Fruit fly (Drosophila melanogaster) whole organism, embryonic: ENCODE measurements around the gene Irk1.

ENCODE experiments used
- CG10462 ChIP-seq: fragments of 200-800 bp; sonication (Bioruptor generic); optimal IDR thresholded peaks from 2 replicates; lab custom pipeline; 2016; ENCODE audit warnings: missing biosample characterization, missing genetic modification characterization
- CG10979 ChIP-seq: fragments of 200-800 bp; sonication (Bioruptor generic); optimal IDR thresholded peaks from 2 replicates; lab custom pipeline; 2018; ENCODE audit warnings: missing biosample characterization, mild to moderate bottlenecking, missing genetic modification characterization, moderate library complexity
- CG11696 ChIP-seq: fragments of 200-800 bp; sonication (Bioruptor generic); IDR thresholded peaks from 2 replicates; pipeline ENCODE4 v1.3.6; 2022; ENCODE audit warnings: missing biosample characterization, missing genetic modification characterization
- CG15011 ChIP-seq: fragments of 200-800 bp; sonication (Bioruptor generic); optimal IDR thresholded peaks from 3 replicates; lab custom pipeline; 2018; ENCODE audit warnings: missing biosample characterization, mild to moderate bottlenecking, missing genetic modification characterization
- CG17361 ChIP-seq: fragments of 200-800 bp; sonication (Bioruptor generic); IDR thresholded peaks from 3 replicates; pipeline ENCODE4 v1.3.6; 2022; ENCODE audit warnings: missing biosample characterization, missing genetic modification characterization
- CG18011 ChIP-seq: fragments of 200-800 bp; sonication (Bioruptor generic); optimal IDR thresholded peaks from 2 replicates; lab custom pipeline; 2017; ENCODE audit warnings: missing biosample characterization, missing genetic modification characterization, mild to moderate bottlenecking, moderate library complexity, missing genotype
- CG18619 ChIP-seq: fragments of 200-800 bp; sonication (Bioruptor generic); optimal IDR thresholded peaks from 3 replicates; lab custom pipeline; 2017; ENCODE audit warnings: missing biosample characterization, mild to moderate bottlenecking, missing genetic modification characterization
- CG2199 ChIP-seq: fragments of 200-800 bp; sonication (Bioruptor generic); IDR thresholded peaks from 3 replicates; pipeline ENCODE4 v1.3.6; 2022; ENCODE audit warnings: missing biosample characterization, missing genetic modification characterization
- CG34224 ChIP-seq: fragments of 200-800 bp; sonication (Bioruptor generic); IDR thresholded peaks from 3 replicates; pipeline ENCODE4 v1.3.6; 2022; ENCODE audit warnings: missing biosample characterization, missing genetic modification characterization; ENCODE audit not compliant: partially characterized antibody
- CG4854 ChIP-seq: fragments of 200-800 bp; sonication (Bioruptor generic); optimal IDR thresholded peaks from 2 replicates; lab custom pipeline; 2016; ENCODE audit warnings: missing biosample characterization, missing genetic modification characterization, inconsistent platforms
- CG6654 ChIP-seq: fragments of 200-800 bp; sonication (Bioruptor generic); optimal IDR thresholded peaks from 2 replicates; lab custom pipeline; 2017; ENCODE audit warnings: missing biosample characterization, mild to moderate bottlenecking, missing genetic modification characterization
- CG6813 ChIP-seq: fragments of 200-800 bp; sonication (Bioruptor generic); optimal IDR thresholded peaks from 2 replicates; lab custom pipeline; 2017; ENCODE audit warnings: missing biosample characterization, missing genetic modification characterization, mild to moderate bottlenecking, moderate library complexity, missing genetic modification reagents
- CG6854 ChIP-seq: fragments of 200-800 bp; sonication (Bioruptor generic); optimal IDR thresholded peaks from 3 replicates; lab custom pipeline; 2017; ENCODE audit warnings: missing biosample characterization, mild to moderate bottlenecking, missing genetic modification characterization
- CG7839 ChIP-seq: fragments of 200-800 bp; sonication (Bioruptor generic); optimal IDR thresholded peaks from 3 replicates; lab custom pipeline; 2018; ENCODE audit warnings: missing biosample characterization, mild to moderate bottlenecking, missing genetic modification characterization, moderate library complexity
- CG7987 ChIP-seq: fragments of 200-800 bp; sonication (Bioruptor generic); optimal IDR thresholded peaks from 2 replicates; lab custom pipeline; 2018; ENCODE audit warnings: missing biosample characterization, mild to moderate bottlenecking, missing genetic modification characterization, moderate library complexity
- CG8944 ChIP-seq: fragments of 200-800 bp; sonication (Bioruptor generic); optimal IDR thresholded peaks from 3 replicates; lab custom pipeline; 2016; ENCODE audit warnings: missing biosample characterization, missing genetic modification characterization
- CG9876 ChIP-seq: fragments of 200-800 bp; sonication (Bioruptor generic); optimal IDR thresholded peaks from 2 replicates; lab custom pipeline; 2016; ENCODE audit warnings: missing biosample characterization, missing genetic modification characterization
- Dp ChIP-seq: fragments of 200-800 bp; sonication (Bioruptor generic); optimal IDR thresholded peaks from 2 replicates; lab custom pipeline; 2018; ENCODE audit warnings: missing biosample characterization, mild to moderate bottlenecking, missing genetic modification characterization, moderate library complexity
- Eip74EF ChIP-seq, 2 experiments: fragments of 200-800 bp in 1 of 2; fragments of >200 bp in 1 of 2; sonication (Bioruptor generic) in 1 of 2; optimal IDR thresholded peaks; 2 replicates each; lab custom pipeline; 2017 to 2019; ENCODE audit warnings: missing biosample characterization in 2 of 2, missing genetic modification characterization in 2 of 2, mild to moderate bottlenecking in 1 of 2, moderate library complexity in 1 of 2
- H2.0 ChIP-seq: fragments of 200-800 bp; sonication (Bioruptor generic); IDR thresholded peaks from 2 replicates; pipeline ENCODE4 v1.3.6; 2022; ENCODE audit warnings: missing biosample characterization, missing genetic modification characterization
- Hr3 ChIP-seq: fragments of 200-800 bp; sonication (Bioruptor generic); optimal IDR thresholded peaks from 3 replicates; lab custom pipeline; 2016; ENCODE audit warnings: missing biosample characterization, missing genetic modification characterization
- Hr39 ChIP-seq: fragments of >200 bp; optimal IDR thresholded peaks from 2 replicates; lab custom pipeline; 2017
- Lim3 ChIP-seq: fragments of 200-800 bp; sonication (Bioruptor generic); IDR thresholded peaks from 2 replicates; pipeline ENCODE4 v1.3.6; 2022; ENCODE audit warnings: missing biosample characterization, missing genetic modification characterization
- Lpt ChIP-seq: fragments of >200 bp; optimal IDR thresholded peaks from 2 replicates; lab custom pipeline; 2018; ENCODE audit warnings: missing biosample characterization, missing genetic modification characterization
- NfI ChIP-seq: fragments of 200-800 bp; sonication (Bioruptor generic); optimal IDR thresholded peaks from 3 replicates; lab custom pipeline; 2018; ENCODE audit warnings: missing biosample characterization, mild to moderate bottlenecking, missing genetic modification characterization, moderate library complexity
- Rx ChIP-seq: fragments of 200-800 bp; sonication (Bioruptor generic); IDR thresholded peaks from 2 replicates; pipeline ENCODE4 v1.3.6; 2022; ENCODE audit warnings: missing biosample characterization, missing genetic modification characterization
- Tbp ChIP-seq: fragments of >200 bp; optimal IDR thresholded peaks from 2 replicates; lab custom pipeline; 2018; ENCODE audit warnings: missing biosample characterization, missing genetic modification characterization
- Trl ChIP-seq, 3 experiments: fragments of >200 bp in 2 of 3; fragments of 200-800 bp in 1 of 3; sonication (Bioruptor generic) in 1 of 3; optimal IDR thresholded peaks; 2 replicates in 1 of 3; 3 replicates in 2 of 3; lab custom pipeline; 2016 to 2017; ENCODE audit warnings: missing biosample characterization in 1 of 3, missing genetic modification characterization in 1 of 3
- bab2 ChIP-seq: fragments of 200-800 bp; sonication (Bioruptor generic); optimal IDR thresholded peaks from 2 replicates; lab custom pipeline; 2016; ENCODE audit warnings: missing biosample characterization, missing genetic modification characterization
- bbx ChIP-seq: fragments of 200-800 bp; sonication (Bioruptor generic); IDR thresholded peaks from 2 replicates; pipeline ENCODE4 v1.3.6; 2022; ENCODE audit warnings: missing biosample characterization, missing genetic modification characterization; ENCODE audit not compliant: partially characterized antibody
- bsh ChIP-seq, 2 experiments: fragments of 200-800 bp; sonication (Bioruptor generic); optimal IDR thresholded peaks; 2 replicates each; lab custom pipeline; 2017 to 2018; ENCODE audit warnings: mild to moderate bottlenecking in 2 of 2, missing biosample characterization in 2 of 2, missing genetic modification characterization in 2 of 2, moderate library complexity in 1 of 2
- cas ChIP-seq: fragments of 200-800 bp; sonication (Bioruptor generic); IDR thresholded peaks from 2 replicates; pipeline ENCODE4 v1.3.6; 2022; ENCODE audit warnings: missing biosample characterization, missing genetic modification characterization
- dmrt99B ChIP-seq: fragments of 200-800 bp; sonication (Bioruptor generic); optimal IDR thresholded peaks from 2 replicates; lab custom pipeline; 2018; ENCODE audit warnings: missing biosample characterization, mild to moderate bottlenecking, missing genetic modification characterization, moderate library complexity
- exex ChIP-seq: fragments of 200-800 bp; sonication (Bioruptor generic); optimal IDR thresholded peaks from 4 replicates; lab custom pipeline; 2018; ENCODE audit warnings: missing biosample characterization, mild to moderate bottlenecking, missing genetic modification characterization, moderate library complexity
- eyg ChIP-seq: fragments of 200-800 bp; sonication (Bioruptor generic); optimal IDR thresholded peaks from 3 replicates; lab custom pipeline; 2016; ENCODE audit warnings: missing biosample characterization, missing genetic modification characterization
- gfzf ChIP-seq: fragments of 200-800 bp; sonication (Bioruptor generic); optimal IDR thresholded peaks from 2 replicates; lab custom pipeline; 2016; ENCODE audit warnings: missing biosample characterization, mild to moderate bottlenecking, missing genetic modification characterization, moderate library complexity
- gsb-n ChIP-seq: fragments of 200-800 bp; sonication (Bioruptor generic); optimal IDR thresholded peaks from 3 replicates; lab custom pipeline; 2018; ENCODE audit warnings: missing biosample characterization, mild to moderate bottlenecking, missing genetic modification characterization
- mirr ChIP-seq: fragments of 200-800 bp; sonication (Bioruptor generic); optimal IDR thresholded peaks from 3 replicates; lab custom pipeline; 2018; ENCODE audit warnings: missing biosample characterization, mild to moderate bottlenecking, missing genetic modification characterization
- mld ChIP-seq: fragments of 200-800 bp; sonication (Bioruptor generic); IDR thresholded peaks from 3 replicates; pipeline ENCODE4 v1.3.6; 2022; ENCODE audit warnings: missing biosample characterization, missing genetic modification characterization; ENCODE audit not compliant: partially characterized antibody
- nom ChIP-seq: fragments of 200-800 bp; sonication (Bioruptor generic); optimal IDR thresholded peaks from 2 replicates; lab custom pipeline; 2017; ENCODE audit warnings: missing biosample characterization, missing genetic modification characterization, mild to moderate bottlenecking, moderate library complexity, missing genetic modification reagents
- oc ChIP-seq: fragments of 200-800 bp; sonication (Bioruptor generic); optimal IDR thresholded peaks from 2 replicates; lab custom pipeline; 2018; ENCODE audit warnings: missing biosample characterization, mild to moderate bottlenecking, missing genetic modification characterization, moderate library complexity
- onecut ChIP-seq: fragments of 200-800 bp; sonication (Bioruptor generic); IDR thresholded peaks from 2 replicates; pipeline ENCODE4 v1.3.6; 2022; ENCODE audit warnings: missing biosample characterization, missing genetic modification characterization
- org-1 ChIP-seq: fragments of 200-800 bp; sonication (Bioruptor generic); optimal IDR thresholded peaks from 2 replicates; lab custom pipeline; 2017; ENCODE audit warnings: missing biosample characterization, missing genetic modification characterization
- peb ChIP-seq: fragments of 200-800 bp; sonication (Bioruptor generic); IDR thresholded peaks from 2 replicates; pipeline ENCODE4 v1.3.6; 2022; ENCODE audit warnings: missing biosample characterization, missing genetic modification characterization
- ranshi ChIP-seq: fragments of 200-800 bp; sonication (Bioruptor generic); IDR thresholded peaks from 2 replicates; pipeline ENCODE4 v1.3.6; 2022; ENCODE audit warnings: missing biosample characterization, missing genetic modification characterization
- sc ChIP-seq, 3 experiments: fragments of >200 bp in 2 of 3; fragments of 200-800 bp in 1 of 3; sonication (Bioruptor generic) in 1 of 3; optimal IDR thresholded peaks; 2 replicates in 2 of 3; 3 replicates in 1 of 3; lab custom pipeline; 2017; ENCODE audit warnings: mild to moderate bottlenecking in 1 of 3, missing biosample characterization in 1 of 3, missing genetic modification characterization in 1 of 3, missing genetic modification reagents in 1 of 3
- tll ChIP-seq, 2 experiments: fragments of 200-800 bp in 1 of 2; fragments of >200 bp in 1 of 2; sonication (Bioruptor generic) in 1 of 2; optimal IDR thresholded peaks; 2 replicates each; lab custom pipeline; 2017 to 2019; ENCODE audit warnings: missing biosample characterization in 2 of 2, missing genetic modification characterization in 2 of 2, mild to moderate bottlenecking in 1 of 2, moderate library complexity in 1 of 2
- trh ChIP-seq: fragments of 200-800 bp; sonication (Bioruptor generic); optimal IDR thresholded peaks from 2 replicates; lab custom pipeline; 2016; ENCODE audit warnings: missing biosample characterization, missing genetic modification characterization
- zfh1 ChIP-seq: fragments of 200-800 bp; sonication (Bioruptor generic); IDR thresholded peaks from 3 replicates; pipeline ENCODE4 v1.3.6; 2022; ENCODE audit warnings: missing biosample characterization, missing genetic modification characterization

Irk1 gene

DNA sequence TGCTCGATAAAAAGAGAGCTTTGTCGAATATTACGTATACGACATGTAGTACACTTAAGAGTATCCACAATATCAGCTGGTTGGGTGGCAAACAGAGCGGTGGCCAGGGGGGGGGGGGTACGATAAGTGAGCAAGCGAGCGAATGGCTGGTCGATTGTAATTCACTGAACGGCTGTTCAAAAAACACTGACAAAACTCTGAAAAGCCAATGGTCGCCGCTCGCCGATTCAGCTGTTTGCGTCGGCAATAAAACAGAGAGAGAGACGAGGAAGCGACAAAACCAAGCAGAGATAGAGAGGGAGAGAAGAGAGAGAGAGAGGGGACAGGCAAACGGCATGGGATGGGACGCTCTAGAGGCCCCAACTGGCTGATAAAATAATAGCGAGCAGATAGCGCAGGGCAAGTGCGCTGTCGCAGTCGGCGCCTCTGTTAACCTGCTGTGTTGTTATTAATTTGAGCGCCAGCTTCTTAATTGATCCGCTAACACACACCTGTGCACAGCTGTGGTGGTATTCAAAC, 58.5 kb downstream of the Irk1 start, which contains the start of gene cnc (continued):
- TF ChIP-seq CG18619 (no peak), Rx (GFP tag; lab: Robert Waterston, UW) (no peak), CG17361 (GFP tag; lab: Robert Waterston, UW) (no peak), CG6654 (no peak), mirr (GFP tag; lab: Kevin White, UChicago) (peak; percentile 69), tll (GFP tag; optimal IDR thresholded peaks at IDR 0.05; lab: Kevin White, UChicago) (no peak), CG18011 (peak; percentile 41), CG9876 (GFP tag; lab: Kevin White, UChicago) (no peak), nom (GFP tag; lab: Kevin White, UChicago) (no peak), CG10462 (GFP tag; lab: Kevin White, UChicago) (no peak), gsb-n (tag; lab: Kevin White, UChicago) (no peak), peb (GFP tag; lab: Robert Waterston, UW) (no peak), bsh (GFP tag; optimal IDR thresholded peaks at IDR 0.05; lab: Kevin White, UChicago) (no peak), bab2 (no peak), gfzf (GFP tag; lab: Kevin White, UChicago) (no peak), Hr3 (GFP tag; lab: Kevin White, UChicago) (no peak), CG10979 (tag; lab: Kevin White, UChicago) (peak; percentile 27), CG11696 (0 out of 2 replicates have a peak, but pooled peaks have one; percentile 29), CG7839 (tag; lab: Kevin White, UChicago) (peak; percentile 18), H2.0 (no peak), bbx (GFP tag; lab: Robert Waterston, UW) (no peak; the same call in 1 of the 2 replicates), CG15011 (GFP tag; lab: Kevin White, UChicago) (no peak), Lim3 (GFP tag; lab: Robert Waterston, UW) (no peak), exex (tag; lab: Kevin White, UChicago) (peak; percentile 96), Lpt (GFP tag; lab: Kevin White, UChicago) (no peak), trh (GFP tag; lab: Kevin White, UChicago) (no peak), CG8944 (GFP tag; lab: Kevin White, UChicago) (no peak), cas (no peak), sc (optimal IDR thresholded peaks at IDR 0.05; lab: Kevin White, UChicago) (no peak), sc (GFP tag; optimal IDR thresholded peaks at IDR 0.05; lab: Kevin White, UChicago) (no peak), eyg (GFP tag; lab: Kevin White, UChicago) (no peak), CG6813 (peak; percentile 4), onecut (0 out of 2 replicates have a peak, but pooled peaks have one; percentile 10), ranshi (GFP tag; lab: Robert Waterston, UW) (peak; percentile 23; the same call in 1 of the 2 replicates), Eip74EF (GFP tag; optimal IDR thresholded peaks at IDR 0.05; lab: Kevin White, UChicago) (peak in 1 of 2 experiments; percentile 81), CG4854 (GFP tag; lab: Kevin White, UChicago) (no peak), org-1 (GFP tag; lab: Kevin White, UChicago) (no peak), Hr39 (lab: Kevin White, UChicago) (no peak), zfh1 (GFP tag; lab: Robert Waterston, UW) (no peak), CG7987 (no peak), Dp (GFP tag; lab: Kevin White, UChicago) (no peak), NfI (GFP tag; lab: Kevin White, UChicago) (no peak), Trl (optimal IDR thresholded peaks at IDR 0.05; lab: Kevin White, UChicago) (peak; percentile 90 to 97), Trl (GFP tag; optimal IDR thresholded peaks at IDR 0.05; lab: Kevin White, UChicago) (peak; percentile 35), CG2199 (GFP tag; lab: Robert Waterston, UW) (peak; percentile 73; the same call in 2 of the 3 replicates), CG34224 (GFP tag; lab: Robert Waterston, UW) (peak; percentile 63; the same call in 2 of the 3 replicates), oc (tag; lab: Kevin White, UChicago) (peak; percentile 25), Tbp (GFP tag; lab: Kevin White, UChicago) (no peak), mld (no peak), dmrt99B (tag; lab: Kevin White, UChicago) (peak; percentile 34), CG6854 (GFP tag; lab: Kevin White, UChicago) (peak; percentile 16)
